Worm (Caenorhabditis elegans): Measurements from ENCODE around the gene txdc-12.2.

txdc-12.2 gene

ce11 chrX:2042621-2043020 is 31.6 kb upstream of the txdc-12.2 start:
- TF ChIP-seq nhr-2 (tag; optimal IDR thresholded peaks at IDR 0.05) (peak; percentile 71), ceh-39 (tag; optimal IDR thresholded peaks at IDR 0.05) (peak; percentile 10), unc-39 (tag; optimal IDR thresholded peaks at IDR 0.05) (peak; percentile 91), lin-13 (tag; optimal IDR thresholded peaks at IDR 0.05) (no peak)

ce11 chrX:2043224-2043623 is 31.0 kb upstream of the txdc-12.2 start:
- TF ChIP-seq lsy-2 (tag; optimal IDR thresholded peaks at IDR 0.05): no peak
- no peak for TF ChIP-seq flh-1 (GFP tag; optimal IDR thresholded peaks at IDR 0.05)
- peak; percentile 14 for TF ChIP-seq mep-1 (tag; optimal IDR thresholded peaks at IDR 0.05)
- no peak for TF ChIP-seq unc-39 (tag; optimal IDR thresholded peaks at IDR 0.05)
- no peak for TF ChIP-seq bed-3 (GFP tag; optimal IDR thresholded peaks at IDR 0.05)
- TF ChIP-seq lin-13 (tag; optimal IDR thresholded peaks at IDR 0.05): no peak
- TF ChIP-seq zip-8 (tag; optimal IDR thresholded peaks at IDR 0.05): no peak
- TF ChIP-seq cnd-1 (tag; optimal IDR thresholded peaks at IDR 0.05): peak; percentile 44
- peak; percentile 28 for TF ChIP-seq drap-1 (GFP tag; optimal IDR thresholded peaks at IDR 0.05)
- peak; percentile 65 for TF ChIP-seq ces-1 (GFP tag; optimal IDR thresholded peaks at IDR 0.05)
- TF ChIP-seq ceh-43 (GFP tag; optimal IDR thresholded peaks at IDR 0.05): peak; percentile 73
- no peak for TF ChIP-seq nhr-28 (tag; optimal IDR thresholded peaks at IDR 0.05)
- peak; percentile 70 for TF ChIP-seq sptf-1 (tag; optimal IDR thresholded peaks at IDR 0.05)
- TF ChIP-seq ceh-39 (tag; optimal IDR thresholded peaks at IDR 0.05): no peak
- TF ChIP-seq ztf-11 (tag; optimal IDR thresholded peaks at IDR 0.05): peak; percentile 36
- peak; percentile 55 for TF ChIP-seq M03D4.4 (tag; optimal IDR thresholded peaks at IDR 0.05)
- no peak for TF ChIP-seq nhr-237 (tag; optimal IDR thresholded peaks at IDR 0.05)
- peak; percentile 84 for TF ChIP-seq mls-2 (tag; optimal IDR thresholded peaks at IDR 0.05)

- TF ChIP-seq bed-3 (GFP tag; optimal IDR thresholded peaks at IDR 0.05) (no peak), drap-1 (GFP tag; optimal IDR thresholded peaks at IDR 0.05) (no peak), ceh-39 (tag; optimal IDR thresholded peaks at IDR 0.05) (no peak), lin-32 (GFP tag; optimal IDR thresholded peaks at IDR 0.05) (peak; percentile 57), sem-2 (GFP tag; optimal IDR thresholded peaks at IDR 0.05) (no peak), ham-2 (GFP tag; optimal IDR thresholded peaks at IDR 0.05) (no peak), nhr-237 (tag; optimal IDR thresholded peaks at IDR 0.05) (no peak), M03D4.4 (tag; optimal IDR thresholded peaks at IDR 0.05) (no peak), nhr-28 (tag; optimal IDR thresholded peaks at IDR 0.05) (no peak), nhr-12 (tag; optimal IDR thresholded peaks at IDR 0.05) (no peak), nhr-2 (tag; optimal IDR thresholded peaks at IDR 0.05) (peak; percentile 86), flh-1 (GFP tag; optimal IDR thresholded peaks at IDR 0.05) (no peak), pha-4 (tag; optimal IDR thresholded peaks at IDR 0.05) (no peak), hlh-1 (tag; optimal IDR thresholded peaks at IDR 0.05) (peak; percentile 6), nhr-76 (tag; optimal IDR thresholded peaks at IDR 0.05) (no peak), cnd-1 (tag; optimal IDR thresholded peaks at IDR 0.05) (peak; percentile 94), mab-5 (tag; optimal IDR thresholded peaks at IDR 0.05) (no peak), unc-120 (tag; optimal IDR thresholded peaks at IDR 0.05; ENCODE audit: poor library complexity, severe bottlenecking) (no peak), blmp-1 (tag; optimal IDR thresholded peaks at IDR 0.05) (no peak), sptf-1 (tag; optimal IDR thresholded peaks at IDR 0.05) (peak; percentile 49), snpc-4 (tag; optimal IDR thresholded peaks at IDR 0.05) (no peak), ceh-83 (GFP tag; optimal IDR thresholded peaks at IDR 0.05) (no peak), ztf-11 (tag; optimal IDR thresholded peaks at IDR 0.05) (peak; percentile 5), unc-62 (GFP tag; optimal IDR thresholded peaks at IDR 0.05) (no peak), lin-13 (tag; optimal IDR thresholded peaks at IDR 0.05) (no peak), ceh-43 (GFP tag; optimal IDR thresholded peaks at IDR 0.05) (peak; percentile 49), zip-8 (tag; optimal IDR thresholded peaks at IDR 0.05) (peak; percentile 90), ces-1 (GFP tag; optimal IDR thresholded peaks at IDR 0.05) (peak; percentile 99), elt-3 (tag; optimal IDR thresholded peaks at IDR 0.05) (no peak), tbx-8 (GFP tag; optimal IDR thresholded peaks at IDR 0.05) (no peak), lsy-2 (tag; optimal IDR thresholded peaks at IDR 0.05) (no peak), elt-1 (tag; optimal IDR thresholded peaks at IDR 0.05; ENCODE audit: borderline replicate concordance, insufficient read depth) (no peak), mls-2 (tag; optimal IDR thresholded peaks at IDR 0.05) (peak; percentile 83), unc-39 (tag; optimal IDR thresholded peaks at IDR 0.05) (no peak), mep-1 (tag; optimal IDR thresholded peaks at IDR 0.05) (no peak)
These were observed 29.6 kb upstream of the txdc-12.2 start for ce11 chrX:2044541-2045168.

All from whole organism, mixed stage, embryonic.